Worm (Caenorhabditis elegans): ENCODE results near the gene nas-24.

DNA sequence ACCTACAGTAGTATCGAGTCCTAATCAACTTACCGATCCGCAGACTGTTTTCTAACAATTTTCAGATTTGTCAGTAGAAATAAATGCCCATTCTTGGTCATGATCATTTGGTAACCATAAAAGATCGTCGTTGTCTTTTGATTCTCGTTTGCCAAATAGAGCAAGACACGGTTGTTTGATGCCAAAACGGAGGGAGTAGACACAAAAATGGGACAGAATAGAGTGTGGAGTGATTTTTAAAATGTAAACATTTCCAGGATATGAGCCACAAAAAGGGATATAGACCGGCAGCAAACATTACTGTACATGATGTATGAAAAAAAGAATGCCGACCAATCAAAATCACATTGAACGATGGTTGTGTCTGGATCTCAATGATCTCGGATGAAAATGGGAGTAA lies 47.7 kb downstream of the nas-24 start, which contains the start of gene F55B12.2:
- TF ChIP-seq klf-2 (GFP tag; conservative IDR thresholded peaks at IDR 0.05), result no peak
- TF ChIP-seq flt-1 (GFP tag; IDR thresholded peaks at IDR 0.05), result no peak
- no peak for TF ChIP-seq ztf-23 (GFP tag; IDR thresholded peaks at IDR 0.05)
- no peak for TF ChIP-seq cog-1 (tag; optimal IDR thresholded peaks at IDR 0.05)
- no peak for TF ChIP-seq tab-1 (GFP tag; IDR thresholded peaks at IDR 0.05)
- TF ChIP-seq ref-1 (GFP tag; conservative IDR thresholded peaks at IDR 0.05), result no peak
- no peak for TF ChIP-seq T22C8.4 (GFP tag; IDR thresholded peaks at IDR 0.05)
